Fruit fly (Drosophila melanogaster) whole organism, embryonic: Measurements from ENCODE around the gene CG12321.

ENCODE experiments used
- CG10431 ChIP-seq: fragments of 200-800 bp; sonication (Bioruptor generic); optimal IDR thresholded peaks from 3 replicates; lab custom pipeline; 2018; ENCODE audit warnings: missing biosample characterization, mild to moderate bottlenecking, missing genetic modification characterization
- CG10543 ChIP-seq: fragments of 200-800 bp; sonication (Bioruptor generic); optimal IDR thresholded peaks from 3 replicates; lab custom pipeline; 2017; ENCODE audit warnings: missing biosample characterization, mild to moderate bottlenecking, missing genetic modification characterization, moderate library complexity
- CG12071 ChIP-seq: fragments of 200-800 bp; sonication (Bioruptor generic); optimal IDR thresholded peaks from 3 replicates; lab custom pipeline; 2018; ENCODE audit warnings: missing biosample characterization, mild to moderate bottlenecking, missing genetic modification characterization
- CG15696 ChIP-seq: fragments of 200-800 bp; sonication (Bioruptor generic); optimal IDR thresholded peaks from 2 replicates; lab custom pipeline; 2019; ENCODE audit warnings: missing biosample characterization, mild to moderate bottlenecking, missing genetic modification characterization, moderate library complexity
- CG1603 ChIP-seq: fragments of 200-800 bp; sonication (Bioruptor generic); optimal IDR thresholded peaks from 2 replicates; lab custom pipeline; 2019; ENCODE audit warnings: missing biosample characterization, mild to moderate bottlenecking, missing genetic modification characterization, moderate library complexity
- CG17612 ChIP-seq: fragments of 200-800 bp; sonication (Bioruptor generic); IDR thresholded peaks from 2 replicates; pipeline ENCODE4 v1.3.6; 2022; ENCODE audit warnings: missing biosample characterization, missing genetic modification characterization
- CG2129 ChIP-seq: fragments of 200-800 bp; sonication (Bioruptor generic); IDR thresholded peaks from 2 replicates; pipeline ENCODE4 v1.3.6; 2022; ENCODE audit warnings: missing biosample characterization, missing genetic modification characterization; ENCODE audit not compliant: partially characterized antibody
- CG2875 ChIP-seq: fragments of 200-800 bp; sonication (Bioruptor generic); optimal IDR thresholded peaks from 2 replicates; lab custom pipeline; 2017; ENCODE audit warnings: missing biosample characterization, mild to moderate bottlenecking, missing genetic modification characterization, missing genetic modification reagents
- CG3281 ChIP-seq: fragments of 200-800 bp; sonication (Bioruptor generic); optimal IDR thresholded peaks from 3 replicates; lab custom pipeline; 2017; ENCODE audit warnings: missing biosample characterization, mild to moderate bottlenecking, missing genetic modification characterization
- CG4424 ChIP-seq: fragments of 200-800 bp; sonication (Bioruptor generic); optimal IDR thresholded peaks from 3 replicates; lab custom pipeline; 2016; ENCODE audit warnings: missing biosample characterization, missing genetic modification characterization
- CG4707 ChIP-seq: fragments of 200-800 bp; sonication (Bioruptor generic); optimal IDR thresholded peaks from 2 replicates; lab custom pipeline; 2018; ENCODE audit warnings: missing biosample characterization, mild to moderate bottlenecking, missing genetic modification characterization, moderate library complexity
- CG6683 ChIP-seq: fragments of 200-800 bp; sonication (Bioruptor generic); optimal IDR thresholded peaks from 2 replicates; lab custom pipeline; 2017; ENCODE audit warnings: missing biosample characterization, mild to moderate bottlenecking, missing genetic modification characterization, missing genetic modification reagents
- CG7963 ChIP-seq: fragments of 200-800 bp; sonication (Bioruptor generic); IDR thresholded peaks from 3 replicates; pipeline ENCODE4 v1.3.6; 2022; ENCODE audit warnings: missing biosample characterization, missing genetic modification characterization; ENCODE audit not compliant: partially characterized antibody
- CG8281 ChIP-seq: fragments of 200-800 bp; sonication (Bioruptor generic); optimal IDR thresholded peaks from 2 replicates; lab custom pipeline; 2018; ENCODE audit warnings: missing biosample characterization, mild to moderate bottlenecking, missing genetic modification characterization, moderate library complexity
- CG9817 ChIP-seq: fragments of 200-800 bp; sonication (Bioruptor generic); optimal IDR thresholded peaks from 2 replicates; lab custom pipeline; 2018; ENCODE audit warnings: missing biosample characterization, mild to moderate bottlenecking, missing genetic modification characterization, moderate library complexity
- D ChIP-seq, 2 experiments: fragments of 200-800 bp in 1 of 2; fragments of >200 bp in 1 of 2; sonication (Bioruptor generic) in 1 of 2; optimal IDR thresholded peaks; 2 replicates in 1 of 2; 3 replicates in 1 of 2; lab custom pipeline; 2017; ENCODE audit warnings: mild to moderate bottlenecking in 1 of 2, missing biosample characterization in 1 of 2, missing genetic modification characterization in 1 of 2, missing genetic modification reagents in 1 of 2
- Dip3 ChIP-seq: fragments of 200-800 bp; sonication (Bioruptor generic); optimal IDR thresholded peaks from 3 replicates; lab custom pipeline; 2016; ENCODE audit warnings: missing biosample characterization, missing genetic modification characterization
- H2.0 ChIP-seq: fragments of 200-800 bp; sonication (Bioruptor generic); IDR thresholded peaks from 2 replicates; pipeline ENCODE4 v1.3.6; 2022; ENCODE audit warnings: missing biosample characterization, missing genetic modification characterization
- Hr39 ChIP-seq: fragments of >200 bp; optimal IDR thresholded peaks from 2 replicates; lab custom pipeline; 2017
- Jarid2 ChIP-seq: fragments of 200-800 bp; sonication (Bioruptor generic); optimal IDR thresholded peaks from 3 replicates; lab custom pipeline; 2017; ENCODE audit warnings: mild to moderate bottlenecking, missing biosample characterization, missing genetic modification reagents, missing genetic modification characterization
- Mes4 ChIP-seq: fragments of 200-800 bp; sonication (Bioruptor generic); optimal IDR thresholded peaks from 2 replicates; lab custom pipeline; 2016; ENCODE audit warnings: missing biosample characterization, missing genetic modification characterization
- Opbp ChIP-seq: fragments of 200-800 bp; sonication (Bioruptor generic); IDR thresholded peaks from 3 replicates; pipeline ENCODE4 v1.3.6; 2022; ENCODE audit warnings: missing biosample characterization, missing genetic modification characterization; ENCODE audit not compliant: partially characterized antibody
- Optix ChIP-seq: fragments of 200-800 bp; sonication (Bioruptor generic); IDR thresholded peaks from 3 replicates; pipeline ENCODE4 v1.3.6; 2022; ENCODE audit warnings: missing biosample characterization, missing genetic modification characterization
- PHDP ChIP-seq: fragments of 200-800 bp; sonication (Bioruptor generic); optimal IDR thresholded peaks from 3 replicates; lab custom pipeline; 2018; ENCODE audit warnings: missing biosample characterization, mild to moderate bottlenecking, missing genetic modification characterization, moderate library complexity
- Six4 ChIP-seq: fragments of 200-800 bp; sonication (Bioruptor generic); optimal IDR thresholded peaks from 2 replicates; lab custom pipeline; 2016; ENCODE audit warnings: missing biosample characterization, missing genetic modification characterization
- Sox100B ChIP-seq: fragments of 200-800 bp; sonication (Bioruptor generic); optimal IDR thresholded peaks from 3 replicates; lab custom pipeline; 2018; ENCODE audit warnings: missing biosample characterization, mild to moderate bottlenecking, missing genetic modification characterization
- TFAM ChIP-seq: fragments of 200-800 bp; sonication (Bioruptor generic); optimal IDR thresholded peaks from 2 replicates; lab custom pipeline; 2017; ENCODE audit warnings: missing biosample characterization, missing genetic modification characterization, inconsistent platforms
- dm ChIP-seq: fragments of 200-800 bp; sonication (Bioruptor generic); optimal IDR thresholded peaks from 3 replicates; lab custom pipeline; 2016; ENCODE audit warnings: missing biosample characterization, missing genetic modification characterization
- en ChIP-seq: fragments of 200-800 bp; sonication (Bioruptor generic); optimal IDR thresholded peaks from 2 replicates; lab custom pipeline; 2016; ENCODE audit warnings: missing biosample characterization, missing genetic modification characterization
- esg ChIP-seq: fragments of 200-800 bp; sonication (Bioruptor generic); conservative IDR thresholded peaks from 2 replicates; pipeline ENCODE4 v1.3.6; 2022; ENCODE audit warnings: missing biosample characterization, missing genetic modification characterization
- eyg ChIP-seq: fragments of 200-800 bp; sonication (Bioruptor generic); optimal IDR thresholded peaks from 3 replicates; lab custom pipeline; 2016; ENCODE audit warnings: missing biosample characterization, missing genetic modification characterization
- inv ChIP-seq: fragments of 200-800 bp; sonication (Bioruptor generic); IDR thresholded peaks from 2 replicates; pipeline ENCODE4 v1.3.6; 2022; ENCODE audit warnings: missing biosample characterization, missing genetic modification characterization; ENCODE audit not compliant: partially characterized antibody
- jigr1 ChIP-seq: fragments of 200-800 bp; sonication (Bioruptor generic); IDR thresholded peaks from 3 replicates; pipeline ENCODE4 v1.3.6; 2022; ENCODE audit warnings: missing biosample characterization, missing genetic modification characterization
- mld ChIP-seq: fragments of 200-800 bp; sonication (Bioruptor generic); IDR thresholded peaks from 3 replicates; pipeline ENCODE4 v1.3.6; 2022; ENCODE audit warnings: missing biosample characterization, missing genetic modification characterization; ENCODE audit not compliant: partially characterized antibody
- otp ChIP-seq: fragments of 200-800 bp; sonication (Bioruptor generic); IDR thresholded peaks from 3 replicates; pipeline ENCODE4, ENCODE4 v1.3.6; 2022; ENCODE audit warnings: missing biosample characterization, missing genetic modification characterization
- ranshi ChIP-seq: fragments of 200-800 bp; sonication (Bioruptor generic); IDR thresholded peaks from 2 replicates; pipeline ENCODE4 v1.3.6; 2022; ENCODE audit warnings: missing biosample characterization, missing genetic modification characterization
- so ChIP-seq: fragments of 200-800 bp; sonication (Bioruptor generic); IDR thresholded peaks from 3 replicates; pipeline ENCODE4 v1.3.6; 2022; ENCODE audit warnings: missing biosample characterization, missing genetic modification characterization
- stc ChIP-seq: fragments of 200-800 bp; sonication (Bioruptor generic); IDR thresholded peaks from 2 replicates; pipeline ENCODE4 v1.3.6; 2022; ENCODE audit warnings: missing biosample characterization, missing genetic modification characterization
- wdn ChIP-seq: fragments of 200-800 bp; sonication (Bioruptor generic); IDR thresholded peaks from 2 replicates; pipeline ENCODE4 v1.3.6; 2022; ENCODE audit warnings: missing biosample characterization, missing genetic modification characterization

The CG12321 gene

dm6 chr3R:18164052-18164722, 24.3 kb downstream of the CG12321 start, which contains the start of the genes CG7218 and Cbp20 (continued):
- TF ChIP-seq jigr1 (GFP tag; lab: Robert Waterston, UW) (0 out of 3 replicates have a peak, but pooled peaks have one; percentile 23), CG7963 (GFP tag; lab: Robert Waterston, UW) (peak; percentile 65; the same call in 2 of the 3 replicates), CG6683 (GFP tag; lab: Kevin White, UChicago) (no peak), CG1603 (tag; lab: Kevin White, UChicago) (peak; percentile 43), mld (GFP tag; lab: Robert Waterston, UW) (no peak), Jarid2 (peak; percentile 31), TFAM (GFP tag; lab: Kevin White, UChicago) (no peak), CG3281 (GFP tag; lab: Kevin White, UChicago) (peak; percentile 69), Six4 (peak; percentile 57), H2.0 (GFP tag; lab: Robert Waterston, UW) (peak; percentile 86), CG2129 (GFP tag; lab: Robert Waterston, UW) (peak; percentile 78), CG10543 (GFP tag; lab: Kevin White, UChicago) (peak; percentile 52), inv (peak; percentile 80), CG12071 (GFP tag; lab: Kevin White, UChicago) (no peak), CG8281 (no peak), CG17612 (GFP tag; lab: Robert Waterston, UW) (peak; percentile 52; the same call in 1 of the 2 replicates), ranshi (GFP tag; lab: Robert Waterston, UW) (peak; percentile 78), Optix (no peak), stc (GFP tag; lab: Robert Waterston, UW) (no peak), en (GFP tag; lab: Kevin White, UChicago) (no peak), dm (GFP tag; lab: Kevin White, UChicago) (peak; percentile 45), CG10431 (GFP tag; lab: Kevin White, UChicago) (no peak), Hr39 (lab: Kevin White, UChicago) (no peak), CG4707 (GFP tag; lab: Kevin White, UChicago) (no peak), wdn (peak; percentile 64; the same call in 1 of the 2 replicates), Mes4 (no peak), CG9817 (tag; lab: Kevin White, UChicago) (peak; percentile 69), Dip3 (GFP tag; lab: Kevin White, UChicago) (peak; percentile 60), Sox100B (GFP tag; lab: Kevin White, UChicago) (peak; percentile 35), eyg (GFP tag; lab: Kevin White, UChicago) (peak; percentile 22), CG15696 (tag; lab: Kevin White, UChicago) (peak; percentile 49), so (no peak), D (optimal IDR thresholded peaks at IDR 0.05; lab: Kevin White, UChicago) (no peak), D (GFP tag; optimal IDR thresholded peaks at IDR 0.05; lab: Kevin White, UChicago) (no peak), Opbp (GFP tag; lab: Robert Waterston, UW) (peak; percentile 70; the same call in 2 of the 3 replicates), esg (GFP tag; lab: Robert Waterston, UW) (0 out of 2 replicates have a peak, but pooled peaks have one; percentile 26), PHDP (tag; lab: Kevin White, UChicago) (peak; percentile 71), CG4424 (GFP tag; lab: Kevin White, UChicago) (peak; percentile 71), CG2875 (GFP tag; lab: Kevin White, UChicago) (no peak), otp (GFP tag; lab: Robert Waterston, UW) (peak; percentile 12; the same call in 1 of the 3 replicates)
